Fruit fly (Drosophila melanogaster) whole organism, embryonic: Measurements from ENCODE around the gene bsh.
A peak's percentile ranks its signal among the peaks of the same experiment; 100 is the strongest.

ENCODE experiments used
- Atf6 ChIP-seq: fragments of 200-800 bp; sonication (Bioruptor generic); IDR thresholded peaks from 2 replicates; pipeline ENCODE4 v1.3.6; 2022; ENCODE audit warnings: missing biosample characterization, missing genetic modification characterization
- B-H2 ChIP-seq: fragments of 200-800 bp; sonication (Bioruptor generic); optimal IDR thresholded peaks from 2 replicates; lab custom pipeline; 2018; ENCODE audit warnings: missing biosample characterization, mild to moderate bottlenecking, missing genetic modification characterization
- CG11093 ChIP-seq: fragments of 200-800 bp; sonication (Bioruptor generic); IDR thresholded peaks from 3 replicates; pipeline ENCODE4 v1.3.6; 2022; ENCODE audit warnings: missing biosample characterization, missing genetic modification characterization
- CG12071 ChIP-seq: fragments of 200-800 bp; sonication (Bioruptor generic); optimal IDR thresholded peaks from 3 replicates; lab custom pipeline; 2018; ENCODE audit warnings: missing biosample characterization, mild to moderate bottlenecking, missing genetic modification characterization
- CG12942 ChIP-seq: fragments of 200-800 bp; sonication (Bioruptor generic); optimal IDR thresholded peaks from 3 replicates; lab custom pipeline; 2016; ENCODE audit warnings: missing biosample characterization, missing genetic modification characterization
- CG14014 ChIP-seq: fragments of 200-800 bp; sonication (Bioruptor generic); IDR thresholded peaks from 2 replicates; pipeline ENCODE4 v1.3.6; 2022; ENCODE audit warnings: missing biosample characterization, missing genetic modification characterization
- CG14667 ChIP-seq: fragments of 200-800 bp; sonication (Bioruptor generic); IDR thresholded peaks from 2 replicates; pipeline ENCODE4 v1.3.6; 2022; ENCODE audit warnings: missing biosample characterization, missing genetic modification characterization
- CG15269 ChIP-seq: fragments of 200-800 bp; sonication (Bioruptor generic); optimal IDR thresholded peaks from 2 replicates; lab custom pipeline; 2018; ENCODE audit warnings: missing biosample characterization, mild to moderate bottlenecking, missing genetic modification characterization, moderate library complexity
- CG15514 ChIP-seq: fragments of 200-800 bp; sonication (Bioruptor generic); optimal IDR thresholded peaks from 3 replicates; lab custom pipeline; 2017; ENCODE audit warnings: missing biosample characterization, missing genetic modification characterization, mild to moderate bottlenecking, moderate library complexity, missing genetic modification reagents
- CG15696 ChIP-seq: fragments of 200-800 bp; sonication (Bioruptor generic); optimal IDR thresholded peaks from 2 replicates; lab custom pipeline; 2019; ENCODE audit warnings: missing biosample characterization, mild to moderate bottlenecking, missing genetic modification characterization, moderate library complexity
- CG1647 ChIP-seq: fragments of 200-800 bp; sonication (Bioruptor generic); optimal IDR thresholded peaks from 3 replicates; lab custom pipeline; 2016; ENCODE audit warnings: missing biosample characterization, missing genetic modification characterization
- CG17829 ChIP-seq: fragments of 200-800 bp; optimal IDR thresholded peaks from 2 replicates; lab custom pipeline; 2019; ENCODE audit warnings: missing biosample characterization, mild to moderate bottlenecking, missing genetic modification characterization, moderate library complexity
- CG1832 ChIP-seq: fragments of 200-800 bp; sonication (Bioruptor generic); optimal IDR thresholded peaks from 2 replicates; lab custom pipeline; 2017; ENCODE audit warnings: missing biosample characterization, mild to moderate bottlenecking, missing genetic modification characterization, inconsistent platforms
- CG30403 ChIP-seq: fragments of 200-800 bp; sonication (Bioruptor generic); optimal IDR thresholded peaks from 3 replicates; lab custom pipeline; 2016; ENCODE audit warnings: missing biosample characterization, missing genetic modification characterization
- CG3163 ChIP-seq: fragments of 200-800 bp; sonication (Bioruptor generic); optimal IDR thresholded peaks from 3 replicates; lab custom pipeline; 2016; ENCODE audit warnings: missing biosample characterization, missing genetic modification characterization
- CG32532 ChIP-seq: fragments of 200-800 bp; sonication (Bioruptor generic); IDR thresholded peaks from 2 replicates; pipeline ENCODE4 v1.3.6; 2022; ENCODE audit warnings: missing biosample characterization, missing genetic modification characterization
- CG3726 ChIP-seq: fragments of 200-800 bp; sonication (Bioruptor generic); IDR thresholded peaks from 3 replicates; pipeline ENCODE4, ENCODE4 v1.3.6; 2022; ENCODE audit warnings: missing biosample characterization, missing genetic modification characterization
- CG4360 ChIP-seq: fragments of 200-800 bp; sonication (Bioruptor generic); IDR thresholded peaks from 2 replicates; pipeline ENCODE4 v1.3.6; 2022; ENCODE audit warnings: missing biosample characterization, missing genetic modification characterization
- CG9876 ChIP-seq: fragments of 200-800 bp; sonication (Bioruptor generic); optimal IDR thresholded peaks from 2 replicates; lab custom pipeline; 2016; ENCODE audit warnings: missing biosample characterization, missing genetic modification characterization
- D ChIP-seq, 2 experiments: fragments of 200-800 bp in 1 of 2; fragments of >200 bp in 1 of 2; sonication (Bioruptor generic) in 1 of 2; optimal IDR thresholded peaks; 2 replicates in 1 of 2; 3 replicates in 1 of 2; lab custom pipeline; 2017; ENCODE audit warnings: mild to moderate bottlenecking in 1 of 2, missing biosample characterization in 1 of 2, missing genetic modification characterization in 1 of 2, missing genetic modification reagents in 1 of 2
- Dbx ChIP-seq: fragments of 200-800 bp; sonication (Bioruptor generic); IDR thresholded peaks from 3 replicates; pipeline ENCODE4 v1.3.6; 2022; ENCODE audit warnings: missing biosample characterization, missing genetic modification characterization
- Deaf1 ChIP-seq: fragments of 200-800 bp; optimal IDR thresholded peaks from 3 replicates; lab custom pipeline; 2019; ENCODE audit warnings: missing biosample characterization, mild to moderate bottlenecking, missing genetic modification characterization, moderate library complexity
- Dfd ChIP-seq, 2 experiments: fragments of >200 bp; optimal IDR thresholded peaks; 2 replicates each; lab custom pipeline; 2017; ENCODE audit warnings: missing biosample characterization in 2 of 2, missing genetic modification characterization in 2 of 2
- Drgx ChIP-seq: fragments of 200-800 bp; sonication (Bioruptor generic); IDR thresholded peaks from 2 replicates; pipeline ENCODE4 v1.3.6; 2022; ENCODE audit warnings: missing biosample characterization, missing genetic modification characterization
- ERR ChIP-seq: fragments of 200-800 bp; sonication (Bioruptor generic); optimal IDR thresholded peaks from 2 replicates; lab custom pipeline; 2016; ENCODE audit warnings: missing biosample characterization, missing genetic modification characterization
- Fer3 ChIP-seq: fragments of 200-800 bp; sonication (Bioruptor generic); optimal IDR thresholded peaks from 2 replicates; lab custom pipeline; 2018; ENCODE audit warnings: missing biosample characterization, mild to moderate bottlenecking, missing genetic modification characterization, moderate library complexity
- Gsc ChIP-seq: fragments of 200-800 bp; sonication (Bioruptor generic); IDR thresholded peaks from 2 replicates; pipeline ENCODE4 v1.3.6; 2022; ENCODE audit warnings: missing biosample characterization, missing genetic modification characterization
- HmgD ChIP-seq: fragments of 200-800 bp; sonication (Bioruptor generic); optimal IDR thresholded peaks from 3 replicates; lab custom pipeline; 2016; ENCODE audit warnings: missing biosample characterization, missing genetic modification characterization
- Hr3 ChIP-seq: fragments of 200-800 bp; sonication (Bioruptor generic); optimal IDR thresholded peaks from 3 replicates; lab custom pipeline; 2016; ENCODE audit warnings: missing biosample characterization, missing genetic modification characterization
- MBD-R2 ChIP-seq: fragments of 200-800 bp; sonication (Bioruptor generic); IDR thresholded peaks from 2 replicates; pipeline ENCODE4 v1.3.6; 2022; ENCODE audit warnings: missing biosample characterization, missing genetic modification characterization
- NC2α ChIP-seq: fragments of 200-800 bp; sonication (Bioruptor generic); optimal IDR thresholded peaks from 2 replicates; lab custom pipeline; 2016; ENCODE audit warnings: missing biosample characterization, missing genetic modification characterization
- NC2β ChIP-seq: fragments of 200-800 bp; sonication (Bioruptor generic); optimal IDR thresholded peaks from 2 replicates; lab custom pipeline; 2016; ENCODE audit warnings: missing biosample characterization, missing genetic modification characterization
- Taf1 ChIP-seq: fragments of 200-800 bp; sonication (Bioruptor generic); IDR thresholded peaks from 2 replicates; pipeline ENCODE4 v1.3.6; 2022; ENCODE audit warnings: missing biosample characterization, missing genetic modification characterization
- bigmax ChIP-seq: fragments of 200-800 bp; sonication (Bioruptor generic); optimal IDR thresholded peaks from 2 replicates; lab custom pipeline; 2018; ENCODE audit warnings: missing biosample characterization, mild to moderate bottlenecking, missing genetic modification characterization
- croc ChIP-seq: fragments of 200-800 bp; sonication (Bioruptor generic); conservative IDR thresholded peaks from 3 replicates; pipeline ENCODE4 v1.3.6; 2022; ENCODE audit warnings: missing biosample characterization, missing genetic modification characterization
- ems ChIP-seq: fragments of 200-800 bp; sonication (Bioruptor generic); optimal IDR thresholded peaks from 3 replicates; lab custom pipeline; 2016; ENCODE audit warnings: missing biosample characterization, missing genetic modification characterization
- fd102C ChIP-seq: fragments of 200-800 bp; sonication (Bioruptor generic); optimal IDR thresholded peaks from 2 replicates; lab custom pipeline; 2018; ENCODE audit warnings: missing biosample characterization, mild to moderate bottlenecking, missing genetic modification characterization, moderate library complexity
- ftz-f1 ChIP-seq: fragments of 200-800 bp; sonication (Bioruptor generic); optimal IDR thresholded peaks from 2 replicates; lab custom pipeline; 2016; ENCODE audit warnings: missing biosample characterization, missing genetic modification characterization
- gfzf ChIP-seq: fragments of 200-800 bp; sonication (Bioruptor generic); optimal IDR thresholded peaks from 2 replicates; lab custom pipeline; 2016; ENCODE audit warnings: missing biosample characterization, mild to moderate bottlenecking, missing genetic modification characterization, moderate library complexity
- her ChIP-seq: fragments of 200-800 bp; sonication (Bioruptor generic); optimal IDR thresholded peaks from 2 replicates; lab custom pipeline; 2016; ENCODE audit warnings: missing biosample characterization, missing genetic modification characterization
- klu ChIP-seq: fragments of 200-800 bp; sonication (Bioruptor generic); IDR thresholded peaks from 2 replicates; pipeline ENCODE4 v1.3.6; 2022; ENCODE audit warnings: missing biosample characterization, missing genetic modification characterization
- lola ChIP-seq, 3 experiments: fragments of >200 bp in 2 of 3; fragments of 200-800 bp in 1 of 3; sonication (Bioruptor generic) in 1 of 3; optimal IDR thresholded peaks; 2 replicates each; lab custom pipeline; 2017 to 2019; ENCODE audit warnings: missing biosample characterization in 3 of 3, missing genetic modification characterization in 3 of 3, mild to moderate bottlenecking in 1 of 3, moderate library complexity in 1 of 3
- lov ChIP-seq, 2 experiments: fragments of 200-800 bp in 1 of 2; fragments of >200 bp in 1 of 2; sonication (Bioruptor generic) in 1 of 2; IDR thresholded peaks in 1 of 2; optimal IDR thresholded peaks in 1 of 2; 2 replicates in 1 of 2; 3 replicates in 1 of 2; pipeline versions ENCODE4 v1.3.6 to Lab custom; 2017 to 2022; ENCODE audit warnings: missing biosample characterization in 1 of 2, missing genetic modification characterization in 1 of 2
- maf-S ChIP-seq: fragments of 200-800 bp; sonication (Bioruptor generic); optimal IDR thresholded peaks from 2 replicates; lab custom pipeline; 2016; ENCODE audit warnings: missing biosample characterization, missing genetic modification characterization
- mirr ChIP-seq: fragments of 200-800 bp; sonication (Bioruptor generic); optimal IDR thresholded peaks from 3 replicates; lab custom pipeline; 2018; ENCODE audit warnings: missing biosample characterization, mild to moderate bottlenecking, missing genetic modification characterization
- nom ChIP-seq: fragments of 200-800 bp; sonication (Bioruptor generic); optimal IDR thresholded peaks from 2 replicates; lab custom pipeline; 2017; ENCODE audit warnings: missing biosample characterization, missing genetic modification characterization, mild to moderate bottlenecking, moderate library complexity, missing genetic modification reagents
- slbo ChIP-seq: fragments of 200-800 bp; sonication (Bioruptor generic); IDR thresholded peaks from 2 replicates; pipeline ENCODE4 v1.3.6; 2022; ENCODE audit warnings: missing biosample characterization, missing genetic modification characterization
- slp2 ChIP-seq: fragments of 200-800 bp; sonication (Bioruptor generic); optimal IDR thresholded peaks from 2 replicates; lab custom pipeline; 2016; ENCODE audit warnings: missing biosample characterization, missing genetic modification characterization
- so ChIP-seq: fragments of 200-800 bp; sonication (Bioruptor generic); IDR thresholded peaks from 3 replicates; pipeline ENCODE4 v1.3.6; 2022; ENCODE audit warnings: missing biosample characterization, missing genetic modification characterization
- ssp ChIP-seq: fragments of 200-800 bp; sonication (Bioruptor generic); IDR thresholded peaks from 2 replicates; pipeline ENCODE4 v1.3.6; 2022; ENCODE audit warnings: missing biosample characterization, missing genetic modification characterization
- vvl ChIP-seq: fragments of 200-800 bp; sonication (Bioruptor generic); IDR thresholded peaks from 2 replicates; pipeline ENCODE4 v1.3.6; 2022; ENCODE audit warnings: missing biosample characterization, missing genetic modification characterization

bsh gene

dm6 chr2L:19755015-19755414 is 13.9 kb downstream of the bsh start (continued):
- TF ChIP-seq Gsc (no peak), CG9876 (GFP tag; lab: Kevin White, UChicago) (no peak), mirr (GFP tag; lab: Kevin White, UChicago) (peak; percentile 17), CG15696 (no peak), slp2 (GFP tag; lab: Kevin White, UChicago) (no peak), so (GFP tag; lab: Robert Waterston, UW) (0 out of 3 replicates have a peak, but pooled peaks have one; percentile 24), Fer3 (tag; lab: Kevin White, UChicago) (no peak), fd102C (GFP tag; lab: Kevin White, UChicago) (no peak), CG17829 (no peak), nom (GFP tag; lab: Kevin White, UChicago) (no peak), CG14014 (GFP tag; lab: Robert Waterston, UW) (no peak), Drgx (GFP tag; lab: Robert Waterston, UW) (no peak; the same call in 1 of the 2 replicates), CG30403 (GFP tag; lab: Kevin White, UChicago) (no peak), maf-S (no peak), D (optimal IDR thresholded peaks at IDR 0.05; lab: Kevin White, UChicago) (no peak), D (GFP tag; optimal IDR thresholded peaks at IDR 0.05; lab: Kevin White, UChicago) (no peak), CG4360 (GFP tag; lab: Robert Waterston, UW) (no peak), her (GFP tag; lab: Kevin White, UChicago) (no peak), CG3726 (GFP tag; lab: Robert Waterston, UW) (no peak), croc (no peak), Deaf1 (peak; percentile 96), NC2α (GFP tag; lab: Kevin White, UChicago) (no peak), MBD-R2 (GFP tag; lab: Robert Waterston, UW) (0 out of 2 replicates have a peak, but pooled peaks have one; percentile 7), lov (optimal IDR thresholded peaks at IDR 0.05; lab: Kevin White, UChicago) (no peak), lov (GFP tag; IDR thresholded peaks at IDR 0.05; lab: Robert Waterston, UW) (0 out of 3 replicates have a peak, but pooled peaks have one; percentile 48), CG1647 (no peak), CG32532 (GFP tag; lab: Robert Waterston, UW) (peak; percentile 44; the same call in 1 of the 2 replicates), lola (GFP tag; optimal IDR thresholded peaks at IDR 0.05; lab: Kevin White, UChicago) (no peak), CG3163 (GFP tag; lab: Kevin White, UChicago) (no peak), CG15514 (GFP tag; lab: Kevin White, UChicago) (peak; percentile 89), Dfd (GFP tag; optimal IDR thresholded peaks at IDR 0.05; lab: Kevin White, UChicago) (no peak), bigmax (GFP tag; lab: Kevin White, UChicago) (no peak), Hr3 (GFP tag; lab: Kevin White, UChicago) (no peak), ems (no peak), Atf6 (GFP tag; lab: Robert Waterston, UW) (peak; percentile 29; the same call in 1 of the 2 replicates), slbo (0 out of 2 replicates have a peak, but pooled peaks have one; percentile 6), ERR (GFP tag; lab: Kevin White, UChicago) (no peak), B-H2 (GFP tag; lab: Kevin White, UChicago) (no peak), Taf1 (GFP tag; lab: Robert Waterston, UW) (no peak), CG12942 (GFP tag; lab: Kevin White, UChicago) (no peak), vvl (GFP tag; lab: Robert Waterston, UW) (no peak), NC2β (GFP tag; lab: Kevin White, UChicago) (no peak), gfzf (no peak), CG14667 (GFP tag; lab: Robert Waterston, UW) (no peak), CG15269 (tag; lab: Kevin White, UChicago) (no peak), ssp (no peak), CG12071 (GFP tag; lab: Kevin White, UChicago) (no peak), HmgD (no peak), Dbx (GFP tag; lab: Robert Waterston, UW) (0 out of 3 replicates have a peak, but pooled peaks have one; percentile 38), CG11093 (GFP tag; lab: Robert Waterston, UW) (no peak), klu (GFP tag; lab: Robert Waterston, UW) (no peak), CG1832 (GFP tag; lab: Kevin White, UChicago) (no peak), ftz-f1 (GFP tag; lab: Kevin White, UChicago) (no peak)
